Worm (Caenorhabditis elegans): ENCODE measurements around the gene irld-67.
A peak's percentile ranks its signal among the peaks of the same experiment; 100 is the strongest.

irld-67 gene

DNA sequence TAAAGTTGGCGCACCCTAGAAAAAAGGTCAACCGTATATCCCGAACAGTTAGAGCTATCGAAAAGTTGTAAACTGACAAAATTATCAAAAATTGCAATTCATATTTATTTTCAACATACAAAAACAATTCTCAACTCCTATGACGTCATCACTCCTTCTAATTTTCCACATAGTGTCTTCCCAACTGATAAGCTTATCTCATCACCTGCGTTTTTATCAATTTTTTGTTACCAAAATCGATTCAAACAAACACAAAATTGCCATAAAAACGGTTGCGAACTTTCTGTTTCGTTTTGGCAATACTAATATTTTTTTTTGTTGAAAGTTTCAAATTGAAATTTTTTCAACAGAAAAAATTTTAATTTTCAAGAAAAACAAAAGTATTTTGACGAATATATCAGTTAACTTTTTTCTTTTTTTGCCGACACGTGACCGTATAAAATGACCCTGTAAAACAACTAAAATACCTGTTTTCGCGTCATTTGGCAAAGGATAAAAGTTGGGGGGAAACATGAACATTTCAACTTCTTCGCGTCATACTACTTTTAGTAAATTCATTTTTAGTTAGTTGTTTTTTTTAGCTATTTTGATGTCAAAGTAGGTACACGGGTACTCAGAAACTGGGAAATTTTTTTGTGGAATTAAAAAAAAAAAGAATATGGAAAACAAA, 41.4 kb upstream of the irld-67 start (continued):
- TF ChIP-seq aly-2 (tag; optimal IDR thresholded peaks at IDR 0.05) (no peak), sem-4 (tag; optimal IDR thresholded peaks at IDR 0.05) (no peak), ZK546.5 (tag; optimal IDR thresholded peaks at IDR 0.05) (no peak), unc-55 (GFP tag; optimal IDR thresholded peaks at IDR 0.05) (no peak), fos-1 (tag; optimal IDR thresholded peaks at IDR 0.05) (peak; percentile 69), ceh-16 (tag; optimal IDR thresholded peaks at IDR 0.05) (no peak), gmeb-1 (tag; optimal IDR thresholded peaks at IDR 0.05) (peak; percentile 35), ztf-11 (tag; optimal IDR thresholded peaks at IDR 0.05) (no peak), skn-1 (tag; optimal IDR thresholded peaks at IDR 0.05) (no peak)

- peak; percentile 16 for TF ChIP-seq unc-62 (GFP tag; optimal IDR thresholded peaks at IDR 0.05)
- peak; percentile 86 for TF ChIP-seq lin-11 (tag; optimal IDR thresholded peaks at IDR 0.05)
- peak; percentile 87 for TF ChIP-seq fos-1 (tag; optimal IDR thresholded peaks at IDR 0.05)
- peak; percentile 88 for TF ChIP-seq sma-3 (GFP tag; optimal IDR thresholded peaks at IDR 0.05)
- TF ChIP-seq nhr-237 (tag; optimal IDR thresholded peaks at IDR 0.05) = peak; percentile 69
- TF ChIP-seq nhr-12 (tag; optimal IDR thresholded peaks at IDR 0.05) = no peak
- TF ChIP-seq elt-1 (tag; optimal IDR thresholded peaks at IDR 0.05) = peak; percentile 49
- TF ChIP-seq dmd-4 (tag; optimal IDR thresholded peaks at IDR 0.05) = no peak
- peak; percentile 90 for TF ChIP-seq zag-1 (tag; optimal IDR thresholded peaks at IDR 0.05)
- TF ChIP-seq nhr-77 (tag; optimal IDR thresholded peaks at IDR 0.05) = peak; percentile 30
- no peak for TF ChIP-seq ztf-1 (GFP tag; conservative IDR thresholded peaks at IDR 0.05)
- no peak for TF ChIP-seq nhr-11 (tag; optimal IDR thresholded peaks at IDR 0.05)
- TF ChIP-seq ztf-11 (tag; optimal IDR thresholded peaks at IDR 0.05) = peak; percentile 71
- peak; percentile 32 for TF ChIP-seq ZK546.5 (tag; optimal IDR thresholded peaks at IDR 0.05)
- TF ChIP-seq nhr-6 (tag; optimal IDR thresholded peaks at IDR 0.05) = peak; percentile 88
- TF ChIP-seq egl-27 (tag; optimal IDR thresholded peaks at IDR 0.05) = peak; percentile 99
- TF ChIP-seq C34F6.9 (tag; optimal IDR thresholded peaks at IDR 0.05) = peak; percentile 90
- peak; percentile 89 for TF ChIP-seq unc-55 (GFP tag; optimal IDR thresholded peaks at IDR 0.05)
- TF ChIP-seq nhr-21 (tag; optimal IDR thresholded peaks at IDR 0.05) = peak; percentile 96
- TF ChIP-seq blmp-1 (tag; optimal IDR thresholded peaks at IDR 0.05; ENCODE audit: insufficient read depth) = peak; percentile 79
- peak; percentile 90 for TF ChIP-seq nhr-129 (tag; optimal IDR thresholded peaks at IDR 0.05)
- TF ChIP-seq R02D3.7 (tag; optimal IDR thresholded peaks at IDR 0.05) = peak; percentile 40
- TF ChIP-seq nhr-25 (tag; optimal IDR thresholded peaks at IDR 0.05) = peak; percentile 97
- TF ChIP-seq aly-2 (tag; optimal IDR thresholded peaks at IDR 0.05) = no peak
- TF ChIP-seq skn-1 (tag; optimal IDR thresholded peaks at IDR 0.05) = no peak
- TF ChIP-seq gmeb-1 (tag; optimal IDR thresholded peaks at IDR 0.05) = peak; percentile 91
- TF ChIP-seq mbf-1 (tag; optimal IDR thresholded peaks at IDR 0.05) = no peak
- TF ChIP-seq mdl-1 (tag; optimal IDR thresholded peaks at IDR 0.05) = peak; percentile 95 to 98
- TF ChIP-seq ztf-4 (tag; optimal IDR thresholded peaks at IDR 0.05) = peak; percentile 96
- TF ChIP-seq lin-13 (GFP tag; optimal IDR thresholded peaks at IDR 0.05) = peak; percentile 96
- TF ChIP-seq mab-5 (tag; optimal IDR thresholded peaks at IDR 0.05) = peak; percentile 95
- no peak for TF ChIP-seq lin-39 (tag; optimal IDR thresholded peaks at IDR 0.05)
- TF ChIP-seq crh-2 (tag; optimal IDR thresholded peaks at IDR 0.05) = peak; percentile 96
- no peak for TF ChIP-seq elt-3 (tag; optimal IDR thresholded peaks at IDR 0.05)
- peak; percentile 97 for TF ChIP-seq Y55F3AM.14 (GFP tag; optimal IDR thresholded peaks at IDR 0.05)
- TF ChIP-seq snpc-4 (tag; optimal IDR thresholded peaks at IDR 0.05) = peak; percentile 72
- TF ChIP-seq alr-1 (tag; optimal IDR thresholded peaks at IDR 0.05) = no peak
- TF ChIP-seq F13H6.1 (tag; optimal IDR thresholded peaks at IDR 0.05) = peak; percentile 97
- TF ChIP-seq ceh-82 (tag; optimal IDR thresholded peaks at IDR 0.05) = peak; percentile 26
- TF ChIP-seq ama-1 (optimal IDR thresholded peaks at IDR 0.05) = peak; percentile 81
- TF ChIP-seq nhr-23 (tag; optimal IDR thresholded peaks at IDR 0.05) = no peak
- peak; percentile 90 to 93 for TF ChIP-seq lsy-2 (tag; optimal IDR thresholded peaks at IDR 0.05)
- TF ChIP-seq ceh-16 (tag; optimal IDR thresholded peaks at IDR 0.05) = peak; percentile 83
- TF ChIP-seq sma-9 (GFP tag; optimal IDR thresholded peaks at IDR 0.05) = peak; percentile 99
- TF ChIP-seq sma-9 (tag; optimal IDR thresholded peaks at IDR 0.05) = peak; percentile 76
- no peak for TF ChIP-seq unc-39 (tag; optimal IDR thresholded peaks at IDR 0.05)
- TF ChIP-seq nhr-10 (tag; optimal IDR thresholded peaks at IDR 0.05) = peak; percentile 51
- TF ChIP-seq sem-4 (tag; optimal IDR thresholded peaks at IDR 0.05) = peak; percentile 93
- TF ChIP-seq peb-1 (tag; optimal IDR thresholded peaks at IDR 0.05) = no peak
Measured at ce11 chrII:2973940-2974402, 39.7 kb upstream of the irld-67 start.

Measured in whole organism, L2 larva.